Worm (Caenorhabditis elegans) whole organism, mixed stage, embryonic: Measurements from ENCODE around the gene str-86.

ENCODE experiments used
- M03D4.4 ChIP-seq: sonication (generic microtip); optimal IDR thresholded peaks from 2 replicates; lab custom pipeline; 2017; ENCODE audit warnings: mild to moderate bottlenecking, missing genetic modification characterization, missing compliant biosample characterization
- bed-3 ChIP-seq: fragments of 200-800 bp; sonication (Bioruptor generic); optimal IDR thresholded peaks from 3 replicates; lab custom pipeline; 2018; ENCODE audit warnings: mild to moderate bottlenecking, missing genetic modification characterization, moderate library complexity, missing compliant biosample characterization
- blmp-1 ChIP-seq: fragments of 150-350 bp; optimal IDR thresholded peaks from 2 replicates; lab custom pipeline; 2014; ENCODE audit warnings: missing biosample characterization, missing genetic modification characterization
- ceh-39 ChIP-seq: fragments of 150-350 bp; optimal IDR thresholded peaks from 2 replicates; lab custom pipeline; 2014; ENCODE audit warnings: missing biosample characterization, missing genetic modification characterization
- ceh-83 ChIP-seq: fragments of 200-800 bp; sonication (Bioruptor generic); optimal IDR thresholded peaks from 2 replicates; lab custom pipeline; 2018; ENCODE audit warnings: mild to moderate bottlenecking, missing genetic modification characterization, missing compliant biosample characterization
- ces-1 ChIP-seq: fragments of 150-350 bp; optimal IDR thresholded peaks from 2 replicates; lab custom pipeline; 2014; ENCODE audit warnings: missing biosample characterization, missing genetic modification reagents, missing genetic modification characterization
- elt-1 ChIP-seq: sonication (generic microtip); optimal IDR thresholded peaks from 2 replicates; lab custom pipeline; 2017; ENCODE audit warnings: missing genetic modification characterization, mild to moderate bottlenecking, missing compliant biosample characterization, antibody characterized with exemption, moderate library complexity, borderline replicate concordance; ENCODE audit not compliant: insufficient read depth
- elt-3 ChIP-seq: fragments of 150-350 bp; optimal IDR thresholded peaks from 2 replicates; lab custom pipeline; 2014; ENCODE audit warnings: missing biosample characterization, missing genetic modification characterization
- flh-1 ChIP-seq: fragments of 200-800 bp; sonication (Bioruptor generic); optimal IDR thresholded peaks from 2 replicates; lab custom pipeline; 2018; ENCODE audit warnings: mild to moderate bottlenecking, missing genetic modification characterization, moderate library complexity, missing compliant biosample characterization
- ham-2 ChIP-seq: fragments of 200-800 bp; sonication (Bioruptor generic); optimal IDR thresholded peaks from 2 replicates; lab custom pipeline; 2018; ENCODE audit warnings: mild to moderate bottlenecking, missing genetic modification characterization, missing compliant biosample characterization
- hlh-1 ChIP-seq: fragments of 150-350 bp; optimal IDR thresholded peaks from 2 replicates; lab custom pipeline; 2014; ENCODE audit warnings: missing biosample characterization, missing genetic modification reagents, missing genetic modification characterization
- lin-13 ChIP-seq: fragments of 150-350 bp; optimal IDR thresholded peaks from 2 replicates; lab custom pipeline; 2014; ENCODE audit warnings: missing biosample characterization, missing genetic modification characterization
- lin-32 ChIP-seq: fragments of 200-800 bp; sonication (Bioruptor generic); optimal IDR thresholded peaks from 2 replicates; lab custom pipeline; 2018; ENCODE audit warnings: mild to moderate bottlenecking, missing genetic modification characterization, missing compliant biosample characterization
- mab-5 ChIP-seq: fragments of 150-350 bp; optimal IDR thresholded peaks from 2 replicates; lab custom pipeline; 2014; ENCODE audit warnings: missing biosample characterization, missing genetic modification characterization
- mep-1 ChIP-seq: fragments of 150-350 bp; optimal IDR thresholded peaks from 2 replicates; lab custom pipeline; 2017; ENCODE audit warnings: missing biosample characterization, missing genetic modification reagents, missing genetic modification characterization, inconsistent platforms
- nhr-12 ChIP-seq: fragments of 150-350 bp; optimal IDR thresholded peaks from 2 replicates; lab custom pipeline; 2014; ENCODE audit warnings: missing biosample characterization, missing genetic modification characterization
- nhr-237 ChIP-seq: fragments of 150-350 bp; optimal IDR thresholded peaks from 2 replicates; lab custom pipeline; 2014; ENCODE audit warnings: missing biosample characterization, missing genetic modification characterization
- nhr-28 ChIP-seq: fragments of 150-350 bp; optimal IDR thresholded peaks from 2 replicates; lab custom pipeline; 2014; ENCODE audit warnings: missing biosample characterization, missing genetic modification characterization
- nhr-76 ChIP-seq: sonication (generic microtip); optimal IDR thresholded peaks from 2 replicates; lab custom pipeline; 2017; ENCODE audit warnings: missing biosample characterization, missing genetic modification characterization
- pha-4 ChIP-seq: fragments of 150-350 bp; optimal IDR thresholded peaks from 2 replicates; lab custom pipeline; 2018; ENCODE audit warnings: missing biosample characterization, missing genetic modification reagents, missing genetic modification characterization
- sem-2 ChIP-seq: fragments of 200-800 bp; sonication (Bioruptor generic); optimal IDR thresholded peaks from 2 replicates; lab custom pipeline; 2018; ENCODE audit warnings: mild to moderate bottlenecking, missing genetic modification characterization, missing compliant biosample characterization
- snpc-4 ChIP-seq: fragments of 150-350 bp; optimal IDR thresholded peaks from 2 replicates; lab custom pipeline; 2014; ENCODE audit warnings: missing biosample characterization, missing genetic modification characterization
- sptf-1 ChIP-seq: sonication (generic microtip); optimal IDR thresholded peaks from 2 replicates; lab custom pipeline; 2017; ENCODE audit warnings: mild to moderate bottlenecking, missing genetic modification characterization, moderate library complexity, missing compliant biosample characterization
- tbx-8 ChIP-seq: fragments of 200-800 bp; sonication (Bioruptor generic); optimal IDR thresholded peaks from 2 replicates; lab custom pipeline; 2018; ENCODE audit warnings: mild to moderate bottlenecking, missing genetic modification characterization, moderate library complexity, missing compliant biosample characterization
- unc-120 ChIP-seq: sonication (generic microtip); optimal IDR thresholded peaks from 2 replicates; lab custom pipeline; 2017; ENCODE audit warnings: missing genetic modification characterization, missing compliant biosample characterization; ENCODE audit not compliant: poor library complexity, severe bottlenecking
- unc-39 ChIP-seq: fragments of 150-350 bp; optimal IDR thresholded peaks from 2 replicates; lab custom pipeline; 2014; ENCODE audit warnings: missing biosample characterization, missing genetic modification characterization
- unc-62 ChIP-seq: fragments of 150-350 bp; optimal IDR thresholded peaks from 2 replicates; lab custom pipeline; 2014; ENCODE audit warnings: missing biosample characterization, missing genetic modification reagents, missing genetic modification characterization
- zip-8 ChIP-seq: fragments of 150-350 bp; optimal IDR thresholded peaks from 2 replicates; lab custom pipeline; 2014; ENCODE audit warnings: missing biosample characterization, missing genetic modification characterization
- ztf-11 ChIP-seq: fragments of 150-350 bp; optimal IDR thresholded peaks from 2 replicates; lab custom pipeline; 2014; ENCODE audit warnings: missing biosample characterization, missing genetic modification characterization

Gene str-86

DNA sequence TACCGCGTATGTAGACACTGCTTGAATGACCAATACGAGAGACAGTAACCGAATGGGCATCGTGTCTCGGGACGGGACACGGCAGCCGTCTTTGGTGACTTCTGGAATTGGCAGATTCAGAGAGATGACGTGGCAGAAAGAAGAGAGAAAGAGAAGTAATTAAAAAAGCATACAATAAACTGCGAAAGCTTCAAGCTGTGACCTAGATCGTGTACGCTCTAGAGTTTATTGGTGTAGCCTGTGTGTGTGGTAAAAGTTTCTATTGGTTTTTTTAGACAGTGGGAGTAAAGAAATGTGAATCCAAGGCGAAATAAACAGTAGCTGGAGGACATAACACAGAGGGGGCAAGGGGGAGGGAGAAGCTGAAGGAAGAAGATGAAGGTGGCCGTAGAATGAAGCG, 39.5 kb downstream of the str-86 start, which contains the start of gene T19A5.3:
T19A5.3 (minus strand) TSS at position 101 of the 400 bp plus-strand sequence.
- no peak for TF ChIP-seq elt-1 (tag; lab: Kevin White, UChicago)
- TF ChIP-seq elt-3 (tag; lab: Kevin White, UChicago) = no peak
- TF ChIP-seq ham-2 = no peak
- TF ChIP-seq unc-39 (tag; lab: Kevin White, UChicago) = no peak
- TF ChIP-seq nhr-12 (tag; lab: Kevin White, UChicago) = no peak
- no peak for TF ChIP-seq zip-8 (tag; lab: Kevin White, UChicago)
- TF ChIP-seq ceh-83 (GFP tag; lab: Kevin White, UChicago) = no peak

ce11 chrV:8942437-8942978, 41.0 kb downstream of the str-86 start:
- TF ChIP-seq nhr-28 (tag; lab: Kevin White, UChicago) (no peak), unc-120 (tag; lab: Kevin White, UChicago) (no peak), blmp-1 (tag; lab: Kevin White, UChicago) (peak; percentile 75), ceh-83 (GFP tag; lab: Kevin White, UChicago) (no peak), hlh-1 (no peak), ztf-11 (tag; lab: Kevin White, UChicago) (no peak), sem-2 (no peak), mab-5 (tag; lab: Kevin White, UChicago) (no peak), lin-13 (no peak), bed-3 (GFP tag; lab: Kevin White, UChicago) (no peak), nhr-76 (tag; lab: Kevin White, UChicago) (no peak), ham-2 (peak; percentile 11), zip-8 (tag; lab: Kevin White, UChicago) (peak; percentile 55)
- TF ChIP-seq, all 35 proteins: peak for 3

DNA sequence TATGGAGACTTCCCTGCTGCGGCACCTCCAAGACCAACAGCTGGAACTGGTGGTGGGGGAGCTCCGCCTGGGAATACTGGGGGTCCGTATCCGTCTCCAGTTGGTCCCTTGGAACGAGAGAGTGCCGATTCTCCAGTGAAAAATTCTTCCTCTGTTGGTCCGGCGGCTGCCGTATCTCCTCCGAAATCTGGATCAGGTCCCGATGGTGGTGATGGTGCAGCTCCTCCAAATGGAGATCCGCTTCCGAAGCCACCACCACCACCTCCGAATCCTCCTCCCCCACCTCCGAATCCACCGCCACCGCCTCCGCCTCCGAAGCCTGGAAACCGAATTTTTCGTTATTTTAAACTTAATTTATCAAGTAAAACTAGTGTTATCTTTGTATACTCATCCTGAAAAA, 43.1 kb downstream of the str-86 start:
- TF ChIP-seq pha-4 (tag; lab: Kevin White, UChicago) = no peak
- no peak for TF ChIP-seq unc-62 (GFP tag; lab: Kevin White, UChicago)
- TF ChIP-seq ztf-11 (tag; lab: Kevin White, UChicago) = no peak

DNA sequence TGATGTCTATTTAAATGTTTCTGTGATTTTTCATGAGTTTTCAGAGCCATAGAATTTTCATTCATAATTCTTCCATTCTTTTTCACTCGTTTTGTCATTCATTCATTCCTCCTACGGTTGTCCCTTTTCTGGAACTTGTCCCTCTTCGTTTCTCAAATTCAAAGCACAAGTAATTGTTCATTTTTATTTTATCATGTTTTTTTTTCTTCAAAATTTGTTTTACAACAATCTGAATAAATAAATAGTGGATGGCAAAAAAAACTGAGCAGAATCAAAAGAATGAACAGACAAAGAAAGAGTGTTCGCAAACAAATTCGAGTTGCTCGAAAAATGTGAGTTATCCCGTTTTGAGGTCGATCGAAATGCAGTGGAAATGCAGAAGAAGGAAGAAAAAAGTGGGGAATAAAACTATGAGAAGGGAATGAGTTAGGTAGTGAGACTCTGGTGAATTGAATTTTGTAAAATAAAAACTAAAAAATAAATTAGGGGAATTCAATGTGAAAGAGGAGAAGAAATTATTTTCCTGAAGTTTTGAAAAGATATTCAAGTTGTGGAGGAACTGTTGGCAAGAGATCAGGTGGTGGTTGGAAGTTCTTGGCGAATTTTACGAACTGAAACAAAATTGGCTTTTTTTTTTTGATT, 44.0 kb downstream of the str-86 start:
- TF ChIP-seq sem-2 (no peak), nhr-12 (tag; lab: Kevin White, UChicago) (no peak), tbx-8 (GFP tag; lab: Kevin White, UChicago) (no peak), zip-8 (tag; lab: Kevin White, UChicago) (no peak), mab-5 (tag; lab: Kevin White, UChicago) (no peak), nhr-28 (tag; lab: Kevin White, UChicago) (no peak), flh-1 (GFP tag; lab: Kevin White, UChicago) (no peak), ces-1 (GFP tag; lab: Kevin White, UChicago) (no peak), M03D4.4 (tag; lab: Kevin White, UChicago) (no peak), ztf-11 (tag; lab: Kevin White, UChicago) (no peak), ceh-39 (tag; lab: Kevin White, UChicago) (no peak)

DNA sequence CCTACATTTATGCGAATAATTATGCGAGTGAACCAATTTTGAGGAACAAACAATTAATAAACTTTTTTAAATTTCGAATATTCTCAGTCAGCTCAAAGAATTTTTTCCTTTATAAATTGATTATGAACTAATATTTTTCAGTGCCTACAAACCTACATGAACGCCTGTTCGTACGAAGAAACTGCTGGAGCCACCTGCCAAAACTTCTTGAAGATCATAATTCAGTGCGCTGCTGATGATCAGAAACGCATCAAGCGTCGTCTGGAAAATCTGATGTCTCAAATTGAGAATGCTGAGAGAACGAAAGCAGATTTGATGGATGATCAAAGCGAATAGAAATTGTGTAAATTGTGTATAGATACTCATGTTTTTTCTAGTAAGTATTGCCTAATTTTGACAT, 44.6 kb downstream of the str-86 start:
- TF ChIP-seq ceh-83 (GFP tag; lab: Kevin White, UChicago) (no peak), nhr-76 (tag; lab: Kevin White, UChicago) (no peak), M03D4.4 (tag; lab: Kevin White, UChicago) (no peak), nhr-237 (tag; lab: Kevin White, UChicago) (no peak), sptf-1 (tag; lab: Kevin White, UChicago) (no peak), ztf-11 (tag; lab: Kevin White, UChicago) (no peak), snpc-4 (no peak), flh-1 (GFP tag; lab: Kevin White, UChicago) (no peak), nhr-12 (tag; lab: Kevin White, UChicago) (no peak), sem-2 (no peak), elt-3 (tag; lab: Kevin White, UChicago) (no peak), lin-32 (GFP tag; lab: Kevin White, UChicago) (no peak), mab-5 (tag; lab: Kevin White, UChicago) (no peak), blmp-1 (tag; lab: Kevin White, UChicago) (no peak), mep-1 (tag; lab: Kevin White, UChicago) (no peak)
